Fruit fly (Drosophila melanogaster) whole organism, wandering third instar larva: Measurements from ENCODE around the gene CG12448.
A peak's percentile ranks its signal among the peaks of the same experiment; 100 is the strongest.

Source experiments
- Abd-B ChIP-seq: fragments of >200 bp; optimal IDR thresholded peaks from 2 replicates; lab custom pipeline; 2017; ENCODE audit warnings: missing biosample characterization, missing genetic modification characterization
- CG32264 ChIP-seq: fragments of 200-800 bp; sonication (Bioruptor generic); optimal IDR thresholded peaks from 2 replicates; lab custom pipeline; 2016; ENCODE audit warnings: missing biosample characterization, missing genetic modification characterization
- CrebA ChIP-seq: fragments of 200-800 bp; sonication (Bioruptor generic); optimal IDR thresholded peaks from 2 replicates; lab custom pipeline; 2016; ENCODE audit warnings: missing biosample characterization, mild to moderate bottlenecking, missing genetic modification characterization, borderline replicate concordance
- Dif ChIP-seq: fragments of 200-275, 200-300 bp; sonication (Bioruptor generic); optimal IDR thresholded peaks from 2 replicates; lab custom pipeline; 2018; ENCODE audit warnings: missing biosample characterization, missing genetic modification characterization; ENCODE audit not compliant: partially characterized antibody
- Hr78 ChIP-seq: fragments of >200 bp; optimal IDR thresholded peaks from 2 replicates; lab custom pipeline; 2017; ENCODE audit warnings: missing biosample characterization, missing genetic modification characterization
- Rel ChIP-seq, 2 experiments: fragments of 200-800 bp; sonication (Bioruptor generic) in 1 of 2; optimal IDR thresholded peaks; 2 replicates in 1 of 2; 3 replicates in 1 of 2; lab custom pipeline; 2016 to 2019; ENCODE audit warnings: mild to moderate bottlenecking in 2 of 2, missing biosample characterization in 2 of 2, missing genetic modification characterization in 2 of 2, moderate library complexity in 1 of 2
- dl ChIP-seq, 2 experiments: fragments of 175-275, 200-275 bp in 1 of 2; fragments of 200-275 bp in 1 of 2; sonication (Bioruptor generic); optimal IDR thresholded peaks; lab custom pipeline; 2018; ENCODE audit warnings: mild to moderate bottlenecking in 2 of 2, missing biosample characterization in 2 of 2, missing genetic modification characterization in 2 of 2, moderate library complexity in 2 of 2; ENCODE audit not compliant: partially characterized antibody in 2 of 2, insufficient read depth in 1 of 2
- dmrt93B ChIP-seq: fragments of 200-800 bp; sonication (Bioruptor generic); optimal IDR thresholded peaks from 2 replicates; lab custom pipeline; 2018; ENCODE audit warnings: missing biosample characterization, mild to moderate bottlenecking, missing genetic modification characterization
- pan ChIP-seq: fragments of >200 bp; optimal IDR thresholded peaks from 2 replicates; lab custom pipeline; 2017
- psq ChIP-seq: fragments of 200-800 bp; sonication (Bioruptor generic); optimal IDR thresholded peaks from 3 replicates; lab custom pipeline; 2017; ENCODE audit warnings: missing biosample characterization, mild to moderate bottlenecking, missing genetic modification characterization, moderate library complexity

- no peak for TF ChIP-seq Hr78 (GFP tag; lab: Kevin White, UChicago)
- peak; percentile 58 for TF ChIP-seq CrebA
- TF ChIP-seq pan (lab: Kevin White, UChicago): no peak
- TF ChIP-seq dmrt93B: no peak
- TF ChIP-seq Abd-B: no peak
- TF ChIP-seq Rel (GFP tag; optimal IDR thresholded peaks at IDR 0.05; lab: Kevin White, UChicago): peak; percentile 73
- TF ChIP-seq Rel (tag; optimal IDR thresholded peaks at IDR 0.05; lab: Kevin White, UChicago): no peak
- no peak for TF ChIP-seq psq
- TF ChIP-seq dl (GFP tag; optimal IDR thresholded peaks at IDR 0.05; lab: Kevin White, UChicago; ENCODE audit: insufficient read depth in 1 of 2, partially characterized antibody in 2 of 2): no peak
- no peak for TF ChIP-seq Dif (GFP tag; lab: Kevin White, UChicago)
- no peak for TF ChIP-seq CG32264 (GFP tag; lab: Kevin White, UChicago)
These were observed 27.6 kb upstream of the CG12448 start for dm6 chr2L:15913674-15914037.
